Fruit fly (Drosophila melanogaster): ENCODE measurements around the gene Ada1-1.

DNA sequence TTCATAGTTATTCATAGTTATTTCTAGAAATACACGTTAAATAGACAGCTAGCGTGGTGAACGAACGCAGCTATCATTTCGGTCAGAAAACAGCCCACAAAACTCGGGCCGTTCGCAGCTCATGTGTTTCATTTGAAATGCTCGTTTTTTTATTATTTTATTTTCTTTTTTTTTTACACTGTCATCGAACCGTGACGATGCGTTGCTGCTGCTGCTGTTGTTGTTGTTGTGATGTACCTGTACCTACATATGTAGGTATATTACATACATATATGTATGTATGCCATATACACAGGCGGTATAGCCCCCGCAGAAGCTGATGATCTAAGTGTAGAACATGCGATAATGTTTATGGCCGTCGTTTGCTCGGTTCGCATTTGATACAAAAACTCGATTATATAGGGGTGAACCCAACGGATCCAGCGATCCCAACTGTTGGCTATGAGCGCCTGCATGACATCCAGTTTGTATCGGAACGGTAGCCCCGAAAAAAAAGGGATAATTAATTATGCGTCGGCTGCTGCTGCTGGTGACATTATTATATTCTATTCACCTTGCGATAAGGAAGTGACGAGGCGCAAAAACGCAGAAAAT is 23.4 kb upstream of the Ada1-1 start:
- no peak for TF ChIP-seq ttk (optimal IDR thresholded peaks at IDR 0.05)
- TF ChIP-seq psq (optimal IDR thresholded peaks at IDR 0.05), result no peak
- TF ChIP-seq h (optimal IDR thresholded peaks at IDR 0.05), result no peak
- no peak for TF ChIP-seq Myc (optimal IDR thresholded peaks at IDR 0.05)
